Worm (Caenorhabditis elegans) whole organism, L1 larva: ENCODE measurements around the gene nhr-281.

Experiments
- C16A3.4 ChIP-seq: fragments of 150-350 bp; optimal IDR thresholded peaks from 2 replicates; lab custom pipeline; 2014; ENCODE audit warnings: missing biosample characterization, missing genetic modification characterization
- C34B4.2 ChIP-seq: sonication (generic microtip); optimal IDR thresholded peaks from 2 replicates; lab custom pipeline; 2017; ENCODE audit warnings: mild to moderate bottlenecking, missing genetic modification characterization, missing compliant biosample characterization
- F16B12.6 ChIP-seq: fragments of 150-350 bp; optimal IDR thresholded peaks from 2 replicates; lab custom pipeline; 2014; ENCODE audit warnings: missing biosample characterization, missing genetic modification characterization
- aha-1 ChIP-seq: fragments of 150-350 bp; optimal IDR thresholded peaks from 2 replicates; lab custom pipeline; 2014; ENCODE audit warnings: missing biosample characterization, missing genetic modification characterization
- alr-1 ChIP-seq: fragments of 200-800 bp; sonication (Bioruptor generic); optimal IDR thresholded peaks from 2 replicates; lab custom pipeline; 2018; ENCODE audit warnings: borderline replicate concordance, mild to moderate bottlenecking, missing genetic modification characterization, missing compliant biosample characterization
- aly-2 ChIP-seq: fragments of 150-350 bp; optimal IDR thresholded peaks from 2 replicates; lab custom pipeline; 2014; ENCODE audit warnings: missing biosample characterization, missing genetic modification characterization
- blmp-1 ChIP-seq: fragments of 150-350 bp; optimal IDR thresholded peaks from 2 replicates; lab custom pipeline; 2014; ENCODE audit warnings: missing biosample characterization, missing genetic modification characterization
- ceh-63 ChIP-seq: fragments of 200-800 bp; sonication (Bioruptor generic); optimal IDR thresholded peaks from 2 replicates; lab custom pipeline; 2018; ENCODE audit warnings: mild to moderate bottlenecking, missing genetic modification characterization, missing compliant biosample characterization
- ceh-82 ChIP-seq, 3 experiments: fragments of 150-350 bp in 1 of 3; sonication (generic microtip) in 2 of 3; optimal IDR thresholded peaks; 2 replicates each; lab custom pipeline; 2014 to 2017; ENCODE audit warnings: missing biosample characterization in 3 of 3, missing genetic modification characterization in 3 of 3
- ceh-90 ChIP-seq: sonication (generic microtip); optimal IDR thresholded peaks from 2 replicates; lab custom pipeline; 2016; ENCODE audit warnings: missing genetic modification characterization, missing compliant biosample characterization
- dpl-1 ChIP-seq, 3 experiments: fragments of 150-350 bp in 2 of 3; sonication (generic microtip) in 1 of 3; optimal IDR thresholded peaks; 2 replicates each; lab custom pipeline; 2014 to 2017; ENCODE audit warnings: missing biosample characterization in 3 of 3, missing genetic modification characterization in 3 of 3, missing genetic modification reagents in 3 of 3
- dsc-1 ChIP-seq: sonication (generic microtip); optimal IDR thresholded peaks from 2 replicates; lab custom pipeline; 2016; ENCODE audit warnings: mild to moderate bottlenecking, missing genetic modification characterization, missing compliant biosample characterization
- efl-1 ChIP-seq, 4 experiments: fragments of 150-350 bp; optimal IDR thresholded peaks in 3 of 4; peaks in 1 of 4; 1 replicate in 1 of 4; 2 replicates in 3 of 4; lab custom pipeline; 2014; ENCODE audit warnings: missing biosample characterization in 2 of 4, missing genetic modification characterization in 2 of 4, missing genetic modification reagents in 2 of 4
- efl-3 ChIP-seq: fragments of 200-800 bp; sonication (Bioruptor generic); optimal IDR thresholded peaks from 2 replicates; lab custom pipeline; 2018; ENCODE audit warnings: mild to moderate bottlenecking, missing genetic modification characterization, missing compliant biosample characterization
- egl-13 ChIP-seq: sonication (generic microtip); optimal IDR thresholded peaks from 2 replicates; lab custom pipeline; 2016; ENCODE audit warnings: missing genotype, missing genetic modification reagents, missing genetic modification characterization, missing compliant biosample characterization
- egl-27 ChIP-seq, 2 experiments: fragments of 150-350 bp in 1 of 2; sonication (generic microtip); optimal IDR thresholded peaks; 3 replicates each; lab custom pipeline; 2017 to 2018; ENCODE audit warnings: missing biosample characterization in 2 of 2, missing genetic modification characterization in 2 of 2, missing genetic modification reagents in 2 of 2
- elt-2 ChIP-seq: sonication (generic microtip); optimal IDR thresholded peaks from 2 replicates; lab custom pipeline; 2016; ENCODE audit warnings: missing genetic modification characterization, mild to moderate bottlenecking, inconsistent platforms, missing compliant biosample characterization, missing genetic modification reagents
- elt-3 ChIP-seq, 6 experiments: fragments of 150-350 bp in 1 of 6; sonication (generic microtip); optimal IDR thresholded peaks; 2 replicates each; lab custom pipeline; 2017 to 2018; ENCODE audit warnings: missing biosample characterization in 6 of 6, missing genetic modification characterization in 6 of 6, inconsistent platforms in 1 of 6
- ets-5 ChIP-seq: fragments of 200-800 bp; sonication (Bioruptor generic); IDR thresholded peaks from 2 replicates; pipeline ENCODE4 v1.3.6; 2022; ENCODE audit warnings: missing genetic modification characterization, missing compliant biosample characterization
- fkh-4 ChIP-seq: sonication (generic microtip); optimal IDR thresholded peaks from 2 replicates; lab custom pipeline; 2016; ENCODE audit warnings: missing compliant biosample characterization, missing genetic modification characterization, borderline replicate concordance
- fos-1 ChIP-seq: fragments of 150-350 bp; optimal IDR thresholded peaks from 2 replicates; lab custom pipeline; 2014; ENCODE audit warnings: missing biosample characterization, missing genetic modification characterization
- hlh-4 ChIP-seq: sonication (generic microtip); optimal IDR thresholded peaks from 2 replicates; lab custom pipeline; 2016; ENCODE audit warnings: mild to moderate bottlenecking, missing genetic modification characterization, missing compliant biosample characterization
- hpl-2 ChIP-seq: fragments of 150-350 bp; optimal IDR thresholded peaks from 2 replicates; lab custom pipeline; 2014; ENCODE audit warnings: missing biosample characterization, missing genetic modification reagents, missing genetic modification characterization
- isw-1 ChIP-seq: fragments of 200-800 bp; sonication (Bioruptor generic); IDR thresholded peaks from 2 replicates; pipeline ENCODE4 v1.3.6; 2022; ENCODE audit warnings: missing genetic modification characterization, missing compliant biosample characterization
- lin-35 ChIP-seq, 2 experiments: fragments of 150-350 bp; optimal IDR thresholded peaks; 2 replicates each; lab custom pipeline; 2014; ENCODE audit warnings: missing biosample characterization in 2 of 2, missing genetic modification characterization in 2 of 2, missing genetic modification reagents in 2 of 2
- lin-39 ChIP-seq: fragments of 150-350 bp; optimal IDR thresholded peaks from 2 replicates; lab custom pipeline; 2014; ENCODE audit warnings: missing biosample characterization, missing genetic modification reagents, missing genetic modification characterization
- lir-3 ChIP-seq: sonication (generic microtip); optimal IDR thresholded peaks from 2 replicates; lab custom pipeline; 2016; ENCODE audit warnings: mild to moderate bottlenecking, missing genetic modification characterization, moderate library complexity, missing compliant biosample characterization; ENCODE audit not compliant: poor library complexity
- lsy-2 ChIP-seq, 2 experiments: fragments of 150-350 bp; optimal IDR thresholded peaks; 2 replicates each; lab custom pipeline; 2014; ENCODE audit warnings: missing biosample characterization in 2 of 2, missing genetic modification characterization in 2 of 2
- mab-9 ChIP-seq: fragments of 200-800 bp; sonication (Bioruptor generic); IDR thresholded peaks from 2 replicates; pipeline ENCODE4 v1.3.6; 2022; ENCODE audit warnings: missing genetic modification reagents, missing genetic modification characterization, missing compliant biosample characterization
- mdl-1 ChIP-seq, 2 experiments: fragments of 150-350 bp; optimal IDR thresholded peaks; 2 replicates each; lab custom pipeline; 2014 to 2017; ENCODE audit warnings: missing biosample characterization in 2 of 2, missing genetic modification characterization in 2 of 2, inconsistent platforms in 1 of 2
- nhr-12 ChIP-seq: sonication (generic microtip); optimal IDR thresholded peaks from 2 replicates; lab custom pipeline; 2017; ENCODE audit warnings: missing biosample characterization, missing genetic modification characterization
- nhr-237 ChIP-seq: fragments of 150-350 bp; optimal IDR thresholded peaks from 2 replicates; lab custom pipeline; 2014; ENCODE audit warnings: missing biosample characterization, missing genetic modification characterization
- nhr-47 ChIP-seq: sonication (generic microtip); optimal IDR thresholded peaks from 2 replicates; lab custom pipeline; 2016; ENCODE audit warnings: mild to moderate bottlenecking, missing genetic modification characterization, moderate library complexity, missing compliant biosample characterization
- nhr-77 ChIP-seq: fragments of 150-350 bp; optimal IDR thresholded peaks from 2 replicates; lab custom pipeline; 2014; ENCODE audit warnings: missing biosample characterization, missing genetic modification characterization
- pax-3 ChIP-seq: fragments of 200-800 bp; sonication (Bioruptor generic); optimal IDR thresholded peaks from 2 replicates; lab custom pipeline; 2018; ENCODE audit warnings: mild to moderate bottlenecking, missing genetic modification characterization, moderate library complexity, missing compliant biosample characterization
- rnt-1 ChIP-seq: sonication (generic microtip); optimal IDR thresholded peaks from 2 replicates; lab custom pipeline; 2016; ENCODE audit warnings: mild to moderate bottlenecking, missing genetic modification characterization, moderate library complexity, missing compliant biosample characterization
- snpc-4 ChIP-seq: fragments of 150-350 bp; optimal IDR thresholded peaks from 2 replicates; lab custom pipeline; 2014; ENCODE audit warnings: missing biosample characterization, missing genetic modification characterization
- snu-23 ChIP-seq: sonication (generic microtip); optimal IDR thresholded peaks from 2 replicates; lab custom pipeline; 2016; ENCODE audit warnings: missing genetic modification characterization, missing compliant biosample characterization
- sox-4 ChIP-seq: sonication (generic microtip); optimal IDR thresholded peaks from 2 replicates; lab custom pipeline; 2016; ENCODE audit warnings: missing genetic modification characterization, missing compliant biosample characterization
- sptf-1 ChIP-seq: fragments of 150-350 bp; optimal IDR thresholded peaks from 2 replicates; lab custom pipeline; 2014; ENCODE audit warnings: missing biosample characterization, missing genetic modification characterization
- sup-37 ChIP-seq: fragments of 200-800 bp; sonication (Bioruptor generic); optimal IDR thresholded peaks from 2 replicates; lab custom pipeline; 2018; ENCODE audit warnings: mild to moderate bottlenecking, missing genetic modification characterization, missing compliant biosample characterization
- tbx-2 ChIP-seq: sonication (generic microtip); optimal IDR thresholded peaks from 2 replicates; lab custom pipeline; 2016; ENCODE audit warnings: missing genetic modification characterization, missing compliant biosample characterization
- unc-130 ChIP-seq: fragments of 150-350 bp; optimal IDR thresholded peaks from 2 replicates; lab custom pipeline; 2017; ENCODE audit warnings: missing biosample characterization, missing genetic modification characterization, inconsistent platforms
- unc-86 ChIP-seq: sonication (generic microtip); optimal IDR thresholded peaks from 2 replicates; lab custom pipeline; 2016; ENCODE audit warnings: missing genetic modification characterization, missing compliant biosample characterization
- unc-98 ChIP-seq: fragments of 200-800 bp; sonication (Bioruptor generic); IDR thresholded peaks from 2 replicates; pipeline ENCODE4 v1.3.6; 2022; ENCODE audit warnings: missing genetic modification characterization, missing compliant biosample characterization
- xbp-1 ChIP-seq: sonication (generic microtip); optimal IDR thresholded peaks from 2 replicates; lab custom pipeline; 2016; ENCODE audit warnings: missing genetic modification characterization, missing compliant biosample characterization
- zag-1 ChIP-seq: fragments of 150-350 bp; optimal IDR thresholded peaks from 2 replicates; lab custom pipeline; 2014; ENCODE audit warnings: missing biosample characterization, missing genetic modification characterization
- zip-4 ChIP-seq: fragments of 200-800 bp; sonication (Bioruptor generic); optimal IDR thresholded peaks from 2 replicates; lab custom pipeline; 2018; ENCODE audit warnings: mild to moderate bottlenecking, missing genetic modification characterization, moderate library complexity, missing compliant biosample characterization
- ztf-11 ChIP-seq, 2 experiments: sonication (generic microtip); optimal IDR thresholded peaks; 2 replicates each; lab custom pipeline; 2016 to 2017; ENCODE audit warnings: missing genetic modification characterization in 2 of 2, missing biosample characterization in 1 of 2, missing compliant biosample characterization in 1 of 2

The nhr-281 gene

DNA sequence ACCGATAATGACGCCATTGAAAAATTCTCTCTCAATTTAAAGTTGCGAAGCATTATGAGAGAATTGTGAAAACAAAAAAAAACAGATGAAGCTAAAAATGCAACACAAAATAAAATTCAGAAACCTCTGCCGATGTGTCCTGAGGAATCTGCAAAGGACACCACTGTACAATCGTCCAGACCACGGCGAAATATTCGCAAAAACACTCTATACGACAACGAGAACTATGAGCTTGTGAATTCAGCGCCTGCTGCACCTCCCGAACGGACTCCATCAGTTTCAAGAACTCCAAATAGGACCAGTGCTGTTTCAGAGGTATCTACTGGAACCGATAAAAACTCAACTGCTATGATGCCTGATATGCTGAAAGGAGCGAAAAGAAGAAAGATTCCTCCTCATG is 10.8 kb downstream of the nhr-281 start:
- no peak for TF ChIP-seq elt-2 (tag; lab: Kevin White, UChicago)
- TF ChIP-seq efl-1 (optimal IDR thresholded peaks at IDR 0.05; lab: Kevin White, UChicago), result no peak
- TF ChIP-seq efl-1 (GFP tag; optimal IDR thresholded peaks at IDR 0.05 in 1 of 2; lab: Kevin White, UChicago), result peak in 1 of 2 experiments; percentile 42

DNA sequence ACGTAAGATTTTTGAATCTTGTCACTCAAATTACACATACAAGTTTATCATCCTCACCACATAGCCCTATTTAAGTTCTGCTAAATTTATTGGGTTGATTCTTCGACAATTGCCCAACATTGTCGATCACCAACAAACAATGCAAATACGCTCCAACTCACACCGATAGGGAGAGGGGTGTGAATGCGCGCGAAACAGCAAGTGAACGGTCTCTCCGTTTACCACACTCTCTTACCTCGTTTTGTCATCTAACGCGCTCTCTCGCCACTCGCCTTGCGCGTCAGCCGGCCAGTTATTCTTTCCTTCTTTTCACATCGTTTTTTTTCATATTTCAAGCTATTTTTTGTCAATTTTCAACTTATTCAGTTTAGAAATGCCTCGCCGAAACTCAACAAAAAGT is 11.3 kb downstream of the nhr-281 start, which contains the start of gene F16B12.6:
TSS of gene F16B12.6 (plus strand) at position 331 of the 400 bp plus-strand sequence.
- TF ChIP-seq nhr-77 (tag; lab: Kevin White, UChicago), result peak; percentile 63
- no peak for TF ChIP-seq sox-4 (tag; lab: Kevin White, UChicago)
- no peak for TF ChIP-seq C34B4.2 (tag; lab: Kevin White, UChicago)
- no peak for TF ChIP-seq ceh-63 (GFP tag; lab: Kevin White, UChicago)
- TF ChIP-seq xbp-1 (tag; lab: Kevin White, UChicago), result peak; percentile 80
- no peak for TF ChIP-seq fkh-4 (tag; lab: Kevin White, UChicago)
- TF ChIP-seq elt-2 (tag; lab: Kevin White, UChicago), result peak; percentile 23
- TF ChIP-seq isw-1 (GFP tag; lab: Robert Waterston, UW), result peak; percentile 71
- no peak for TF ChIP-seq unc-98
- peak; percentile 31 for TF ChIP-seq pax-3 (tag; lab: Kevin White, UChicago)
- TF ChIP-seq blmp-1 (tag; lab: Kevin White, UChicago), result peak; percentile 59
- TF ChIP-seq zip-4 (GFP tag; lab: Kevin White, UChicago), result no peak
- TF ChIP-seq rnt-1 (tag; lab: Kevin White, UChicago), result peak; percentile 72
- TF ChIP-seq alr-1, result no peak
- peak; percentile 81 to 99 for TF ChIP-seq efl-1 (optimal IDR thresholded peaks at IDR 0.05; lab: Kevin White, UChicago)
- peak; percentile 79 to 97 for TF ChIP-seq efl-1 (GFP tag; optimal IDR thresholded peaks at IDR 0.05 in 1 of 2; lab: Kevin White, UChicago)
- TF ChIP-seq lsy-2 (tag; optimal IDR thresholded peaks at IDR 0.05; lab: Kevin White, UChicago), result peak; percentile 71 to 83
- no peak for TF ChIP-seq lin-39
- TF ChIP-seq efl-3, result no peak
- TF ChIP-seq unc-86 (tag; lab: Kevin White, UChicago), result peak; percentile 64
- no peak for TF ChIP-seq nhr-237 (tag; lab: Kevin White, UChicago)
- peak; percentile 13 for TF ChIP-seq lir-3 (tag; lab: Kevin White, UChicago)
- TF ChIP-seq egl-27 (tag; optimal IDR thresholded peaks at IDR 0.05; lab: Kevin White, UChicago), result no peak
- TF ChIP-seq zag-1 (tag; lab: Kevin White, UChicago), result no peak
- no peak for TF ChIP-seq aha-1 (tag; lab: Kevin White, UChicago)
- TF ChIP-seq ztf-11 (tag; optimal IDR thresholded peaks at IDR 0.05; lab: Kevin White, UChicago), result no peak
- TF ChIP-seq fos-1, result peak; percentile 78
- no peak for TF ChIP-seq ceh-90 (tag; lab: Kevin White, UChicago)
- TF ChIP-seq dsc-1 (tag; lab: Kevin White, UChicago), result peak; percentile 54
- peak; percentile 87 for TF ChIP-seq tbx-2
- peak; percentile 44 for TF ChIP-seq egl-13 (tag; lab: Kevin White, UChicago)
- TF ChIP-seq sup-37 (GFP tag; lab: Kevin White, UChicago), result no peak
- peak; percentile 19 for TF ChIP-seq unc-130
- TF ChIP-seq aly-2, result peak; percentile 53
- no peak for TF ChIP-seq nhr-12 (tag; lab: Kevin White, UChicago)
- TF ChIP-seq mab-9 (GFP tag; lab: Robert Waterston, UW), result peak; percentile 47; the same call in 1 of the 2 replicates
- peak; percentile 91 for TF ChIP-seq snu-23
- peak; percentile 72 for TF ChIP-seq snpc-4 (tag; lab: Kevin White, UChicago)
- no peak for TF ChIP-seq ets-5 (GFP tag; lab: Robert Waterston, UW)
- peak; percentile 86 to 90 (median 88) for TF ChIP-seq dpl-1 (GFP tag; optimal IDR thresholded peaks at IDR 0.05; lab: Kevin White, UChicago)
- TF ChIP-seq lin-35 (GFP tag; optimal IDR thresholded peaks at IDR 0.05; lab: Kevin White, UChicago), result peak; percentile 94
- TF ChIP-seq mdl-1 (tag; optimal IDR thresholded peaks at IDR 0.05; lab: Kevin White, UChicago), result peak in 1 of 2 experiments; percentile 44
- no peak for TF ChIP-seq sptf-1 (tag; lab: Kevin White, UChicago)
- TF ChIP-seq C16A3.4 (tag; lab: Kevin White, UChicago), result peak; percentile 79
- peak; percentile 84 for TF ChIP-seq nhr-47 (tag; lab: Kevin White, UChicago)
- TF ChIP-seq ceh-82 (tag; optimal IDR thresholded peaks at IDR 0.05; lab: Kevin White, UChicago), result peak; percentile 56 to 91 (median 64)
- no peak for TF ChIP-seq hpl-2 (GFP tag; lab: Kevin White, UChicago)
- TF ChIP-seq elt-3 (tag; optimal IDR thresholded peaks at IDR 0.05; lab: Kevin White, UChicago), result peak in 3 of 6 experiments; percentile 8 to 46 (median 34)
- TF ChIP-seq hlh-4 (tag; lab: Kevin White, UChicago), result no peak
- TF ChIP-seq F16B12.6 (tag; lab: Kevin White, UChicago), result peak; percentile 77
